Worm (Caenorhabditis elegans) whole organism, young adult: ENCODE data around the gene F58A6.5.
A peak's percentile ranks its signal among the peaks of the same experiment; 100 is the strongest.

Source experiments
- B0019.2 ChIP-seq: fragments of 200-800 bp; sonication (Bioruptor generic); conservative IDR thresholded peaks from 2 replicates; pipeline ENCODE4 v1.3.6; 2022; ENCODE audit warnings: missing genetic modification reagents, missing genetic modification characterization, missing compliant biosample characterization
- B0261.1 ChIP-seq: sonication (generic microtip); optimal IDR thresholded peaks from 2 replicates; lab custom pipeline; 2016; ENCODE audit warnings: mild to moderate bottlenecking, missing genetic modification characterization, moderate library complexity, missing compliant biosample characterization
- C06A6.2 ChIP-seq: fragments of 200-800 bp; sonication (Bioruptor generic); conservative IDR thresholded peaks from 2 replicates; pipeline ENCODE4 v1.3.6; 2022; ENCODE audit warnings: missing genetic modification characterization, missing compliant biosample characterization
- D2030.7 ChIP-seq: fragments of 200-800 bp; sonication (Bioruptor generic); IDR thresholded peaks from 2 replicates; pipeline ENCODE4 v1.3.6; 2022; ENCODE audit warnings: missing genetic modification reagents, missing genetic modification characterization, missing compliant biosample characterization
- F39B2.1 ChIP-seq: fragments of 200-800 bp; sonication (Bioruptor generic); IDR thresholded peaks from 2 replicates; pipeline ENCODE4 v1.3.6; 2022; ENCODE audit warnings: missing genetic modification reagents, missing genetic modification characterization, missing compliant biosample characterization
- F52B5.7 ChIP-seq: sonication (generic microtip); optimal IDR thresholded peaks from 2 replicates; lab custom pipeline; 2016; ENCODE audit warnings: mild to moderate bottlenecking, missing genetic modification characterization, missing compliant biosample characterization
- F55B11.4 ChIP-seq: sonication (generic microtip); optimal IDR thresholded peaks from 2 replicates; lab custom pipeline; 2016; ENCODE audit warnings: missing compliant biosample characterization, missing genetic modification characterization, borderline replicate concordance; ENCODE audit not compliant: insufficient read depth
- F57C9.4 ChIP-seq: sonication (generic microtip); optimal IDR thresholded peaks from 2 replicates; lab custom pipeline; 2017; ENCODE audit warnings: mild to moderate bottlenecking, missing genetic modification characterization, missing compliant biosample characterization
- K11D2.4 ChIP-seq: fragments of 200-800 bp; sonication (Bioruptor generic); IDR thresholded peaks from 2 replicates; pipeline ENCODE4 v1.3.6; 2022; ENCODE audit warnings: missing genetic modification reagents, missing genetic modification characterization, missing compliant biosample characterization
- T26A5.8 ChIP-seq: sonication (generic microtip); optimal IDR thresholded peaks from 2 replicates; lab custom pipeline; 2016; ENCODE audit warnings: missing genetic modification characterization, missing compliant biosample characterization
- Y53F4B.3 ChIP-seq: fragments of 200-800 bp; sonication (Bioruptor generic); IDR thresholded peaks from 2 replicates; pipeline ENCODE4 v1.3.6; 2022; ENCODE audit warnings: missing genetic modification reagents, missing genetic modification characterization, missing compliant biosample characterization
- Y79H2A.3 ChIP-seq: fragments of 200-800 bp; sonication (Bioruptor generic); conservative IDR thresholded peaks from 2 replicates; pipeline ENCODE4 v1.3.6; 2022; ENCODE audit warnings: missing genetic modification reagents, missing genetic modification characterization, missing compliant biosample characterization
- akir-1 ChIP-seq: fragments of 200-800 bp; sonication (Bioruptor generic); optimal IDR thresholded peaks from 2 replicates; lab custom pipeline; 2018; ENCODE audit warnings: mild to moderate bottlenecking, missing genetic modification characterization, moderate library complexity, missing compliant biosample characterization
- aptf-3 ChIP-seq: fragments of 200-800 bp; sonication (Bioruptor generic); IDR thresholded peaks from 2 replicates; pipeline ENCODE4 v1.3.6; 2022; ENCODE audit warnings: missing genetic modification characterization, missing compliant biosample characterization
- attf-6 ChIP-seq: fragments of 200-800 bp; sonication (Bioruptor generic); IDR thresholded peaks from 2 replicates; pipeline ENCODE4 v1.3.6; 2022; ENCODE audit warnings: missing genetic modification reagents, missing genetic modification characterization, missing compliant biosample characterization
- cebp-1 ChIP-seq, 2 experiments: fragments of 200-800 bp in 1 of 2; sonication (Bioruptor generic) in 1 of 2; sonication (generic microtip) in 1 of 2; IDR thresholded peaks in 1 of 2; optimal IDR thresholded peaks in 1 of 2; 2 replicates each; pipeline versions ENCODE4 v1.3.6 to Lab custom; 2017 to 2022; ENCODE audit warnings: missing compliant biosample characterization in 2 of 2, missing genetic modification characterization in 2 of 2, mild to moderate bottlenecking in 1 of 2, missing genetic modification reagents in 1 of 2, moderate library complexity in 1 of 2
- cebp-2 ChIP-seq: fragments of 200-800 bp; sonication (Bioruptor generic); IDR thresholded peaks from 2 replicates; pipeline ENCODE4 v1.3.6; 2022; ENCODE audit warnings: missing genetic modification characterization, missing compliant biosample characterization
- ceh-40 ChIP-seq: fragments of 200-800 bp; sonication (Bioruptor generic); IDR thresholded peaks from 2 replicates; pipeline ENCODE4 v1.3.6; 2022; ENCODE audit warnings: missing genetic modification characterization, missing compliant biosample characterization
- ceh-58 ChIP-seq: fragments of 200-800 bp; sonication (Bioruptor generic); IDR thresholded peaks from 2 replicates; pipeline ENCODE4 v1.3.6; 2022; ENCODE audit warnings: missing genetic modification characterization, missing compliant biosample characterization
- ceh-91 ChIP-seq: fragments of 200-800 bp; sonication (Bioruptor generic); IDR thresholded peaks from 2 replicates; pipeline ENCODE4 v1.3.6; 2022; ENCODE audit warnings: missing genetic modification reagents, missing genetic modification characterization, missing compliant biosample characterization
- chd-7 ChIP-seq: sonication (generic microtip); optimal IDR thresholded peaks from 2 replicates; lab custom pipeline; 2016; ENCODE audit warnings: mild to moderate bottlenecking, missing genetic modification characterization, moderate library complexity, missing compliant biosample characterization
- dpl-1 ChIP-seq: fragments of 150-350 bp; optimal IDR thresholded peaks from 2 replicates; lab custom pipeline; 2014; ENCODE audit warnings: missing biosample characterization, missing genetic modification reagents, missing genetic modification characterization
- egl-18 ChIP-seq: fragments of 200-800 bp; sonication (Bioruptor generic); IDR thresholded peaks from 2 replicates; pipeline ENCODE4 v1.3.6; 2022; ENCODE audit warnings: missing genetic modification reagents, missing genetic modification characterization, missing compliant biosample characterization
- egl-44 ChIP-seq: fragments of 200-800 bp; sonication (Bioruptor generic); IDR thresholded peaks from 2 replicates; pipeline ENCODE4 v1.3.6; 2022; ENCODE audit warnings: missing genetic modification reagents, missing genetic modification characterization, missing compliant biosample characterization
- ekl-4 ChIP-seq: fragments of 200-800 bp; sonication (Bioruptor generic); IDR thresholded peaks from 2 replicates; pipeline ENCODE4 v1.3.6; 2022; ENCODE audit warnings: missing genetic modification reagents, missing genetic modification characterization, missing compliant biosample characterization
- ets-4 ChIP-seq: fragments of 200-800 bp; sonication (Bioruptor generic); optimal IDR thresholded peaks from 2 replicates; lab custom pipeline; 2018; ENCODE audit warnings: mild to moderate bottlenecking, missing genetic modification characterization, missing compliant biosample characterization
- gei-17 ChIP-seq: fragments of 200-800 bp; sonication (Bioruptor generic); optimal IDR thresholded peaks from 2 replicates; lab custom pipeline; 2018; ENCODE audit warnings: mild to moderate bottlenecking, missing genetic modification characterization, missing compliant biosample characterization
- lag-1 ChIP-seq: fragments of 200-800 bp; sonication (Bioruptor generic); IDR thresholded peaks from 2 replicates; pipeline ENCODE4 v1.3.6; 2022; ENCODE audit warnings: missing genetic modification reagents, missing genetic modification characterization, missing compliant biosample characterization
- let-607 ChIP-seq, 2 experiments: fragments of 200-800 bp in 1 of 2; sonication (Bioruptor generic) in 1 of 2; sonication (generic microtip) in 1 of 2; optimal IDR thresholded peaks; 2 replicates each; lab custom pipeline; 2016 to 2018; ENCODE audit warnings: mild to moderate bottlenecking in 2 of 2, missing compliant biosample characterization in 2 of 2, missing genetic modification characterization in 2 of 2, moderate library complexity in 2 of 2, missing genotype in 1 of 2
- lin-26 ChIP-seq: fragments of 200-800 bp; sonication (Bioruptor generic); IDR thresholded peaks from 2 replicates; pipeline ENCODE4 v1.3.6; 2022; ENCODE audit warnings: missing genetic modification reagents, missing genetic modification characterization, missing compliant biosample characterization
- lir-1 ChIP-seq: fragments of 200-800 bp; sonication (Bioruptor generic); conservative IDR thresholded peaks from 2 replicates; pipeline ENCODE4 v1.3.6; 2022; ENCODE audit warnings: missing genetic modification reagents, missing genetic modification characterization, missing compliant biosample characterization
- lsl-1 ChIP-seq: fragments of 200-800 bp; sonication (Bioruptor generic); optimal IDR thresholded peaks from 2 replicates; lab custom pipeline; 2018; ENCODE audit warnings: mild to moderate bottlenecking, missing genetic modification characterization, moderate library complexity, missing compliant biosample characterization
- lsy-27 ChIP-seq: sonication (generic microtip); optimal IDR thresholded peaks from 2 replicates; lab custom pipeline; 2017; ENCODE audit warnings: missing genetic modification characterization, mild to moderate bottlenecking, missing compliant biosample characterization, antibody characterized with exemption, missing genotype, borderline replicate concordance; ENCODE audit not compliant: insufficient read depth
- madf-6 ChIP-seq: fragments of 200-800 bp; sonication (Bioruptor generic); IDR thresholded peaks from 2 replicates; pipeline ENCODE4 v1.3.6; 2022; ENCODE audit warnings: missing genetic modification reagents, missing genetic modification characterization, missing compliant biosample characterization
- mcd-1 ChIP-seq: fragments of 200-800 bp; sonication (Bioruptor generic); IDR thresholded peaks from 2 replicates; pipeline ENCODE4 v1.3.6; 2022; ENCODE audit warnings: missing genetic modification reagents, missing genetic modification characterization, missing compliant biosample characterization
- nfya-1 ChIP-seq: sonication (generic microtip); optimal IDR thresholded peaks from 2 replicates; lab custom pipeline; 2017; ENCODE audit warnings: antibody characterized with exemption, missing compliant biosample characterization, missing genetic modification characterization, borderline replicate concordance; ENCODE audit not compliant: insufficient read depth
- nfyb-1 ChIP-seq: fragments of 200-800 bp; sonication (Bioruptor generic); IDR thresholded peaks from 2 replicates; pipeline ENCODE4 v1.3.6; 2022; ENCODE audit warnings: missing genetic modification reagents, missing genetic modification characterization, missing compliant biosample characterization
- pbrm-1 ChIP-seq: fragments of 200-800 bp; sonication (Bioruptor generic); IDR thresholded peaks from 2 replicates; pipeline ENCODE4 v1.3.6; 2022; ENCODE audit warnings: missing genetic modification reagents, missing genetic modification characterization, missing compliant biosample characterization
- pha-4 ChIP-seq: fragments of 150-350 bp; sonication (generic microtip); optimal IDR thresholded peaks from 2 replicates; lab custom pipeline; 2014; ENCODE audit warnings: missing biosample characterization, missing genetic modification reagents, missing genetic modification characterization
- repo-1 ChIP-seq: sonication (generic microtip); optimal IDR thresholded peaks from 2 replicates; lab custom pipeline; 2017; ENCODE audit warnings: mild to moderate bottlenecking, missing genetic modification characterization, missing compliant biosample characterization
- snpc-3.4 ChIP-seq: sonication (generic microtip); optimal IDR thresholded peaks from 2 replicates; lab custom pipeline; 2017; ENCODE audit warnings: missing genetic modification characterization, mild to moderate bottlenecking, missing compliant biosample characterization, antibody characterized with exemption, moderate library complexity, missing genotype, missing genetic modification reagents
- snpc-4 ChIP-seq, 5 experiments: fragments of 150-350 bp in 1 of 5; sonication (generic microtip) in 4 of 5; optimal IDR thresholded peaks; 2 replicates each; lab custom pipeline; 2014 to 2018; ENCODE audit warnings: missing genetic modification characterization in 5 of 5, missing biosample characterization in 3 of 5, antibody characterized with exemption in 2 of 5, mild to moderate bottlenecking in 2 of 5, missing compliant biosample characterization in 2 of 5, missing genotype in 2 of 5, moderate library complexity in 2 of 5, missing genetic modification reagents in 1 of 5
- somi-1 ChIP-seq: fragments of 200-800 bp; sonication (Bioruptor generic); optimal IDR thresholded peaks from 2 replicates; lab custom pipeline; 2018; ENCODE audit warnings: mild to moderate bottlenecking, missing genetic modification characterization, missing compliant biosample characterization
- sptf-2 ChIP-seq: fragments of 200-800 bp; sonication (Bioruptor generic); optimal IDR thresholded peaks from 2 replicates; lab custom pipeline; 2018; ENCODE audit warnings: mild to moderate bottlenecking, missing genetic modification characterization, missing compliant biosample characterization
- tbp1 ChIP-seq: fragments of 200-800 bp; sonication (Bioruptor generic); optimal IDR thresholded peaks from 2 replicates; lab custom pipeline; 2018; ENCODE audit warnings: mild to moderate bottlenecking, missing genetic modification characterization, missing compliant biosample characterization
- tbx-9 ChIP-seq: sonication (generic microtip); optimal IDR thresholded peaks from 2 replicates; lab custom pipeline; 2016; ENCODE audit warnings: borderline replicate concordance, missing genetic modification characterization, inconsistent platforms, missing compliant biosample characterization
- zfh-2 ChIP-seq: fragments of 200-800 bp; sonication (Bioruptor generic); conservative IDR thresholded peaks from 2 replicates; pipeline ENCODE4 v1.3.6; 2022; ENCODE audit warnings: missing genetic modification reagents, missing genetic modification characterization, missing compliant biosample characterization

The F58A6.5 gene

ce11 chrII:5182451-5182850 is 34.2 kb upstream of the F58A6.5 start (continued):
- TF ChIP-seq aptf-3 (GFP tag; lab: Robert Waterston, UW) (no peak), Y53F4B.3 (GFP tag; lab: Robert Waterston, UW) (no peak), D2030.7 (GFP tag; lab: Robert Waterston, UW) (no peak), lag-1 (GFP tag; lab: Robert Waterston, UW) (no peak), B0019.2 (GFP tag; lab: Robert Waterston, UW) (no peak), nfya-1 (tag; lab: Kevin White, UChicago) (no peak), lsl-1 (GFP tag; lab: Kevin White, UChicago) (no peak), lsy-27 (tag; lab: Kevin White, UChicago) (no peak), F39B2.1 (GFP tag; lab: Robert Waterston, UW) (no peak), snpc-4 (GFP tag; optimal IDR thresholded peaks at IDR 0.05; lab: Kevin White, UChicago) (no peak), snpc-4 (tag; optimal IDR thresholded peaks at IDR 0.05; lab: Kevin White, UChicago) (peak in 3 of 4 experiments; percentile 19 to 56 (median 29)), F57C9.4 (tag; lab: Kevin White, UChicago) (no peak), ets-4 (GFP tag; lab: Kevin White, UChicago) (no peak), ekl-4 (GFP tag; lab: Robert Waterston, UW) (no peak), ceh-58 (GFP tag; lab: Robert Waterston, UW) (no peak), ceh-91 (GFP tag; lab: Robert Waterston, UW) (no peak), C06A6.2 (GFP tag; lab: Robert Waterston, UW) (peak; percentile 59; the same call in 1 of the 2 replicates), repo-1 (tag; lab: Kevin White, UChicago) (peak; percentile 61), egl-44 (GFP tag; lab: Robert Waterston, UW) (peak; percentile 81; the same call in 1 of the 2 replicates), T26A5.8 (tag; lab: Kevin White, UChicago) (no peak), lir-1 (GFP tag; lab: Robert Waterston, UW) (no peak), B0261.1 (no peak), madf-6 (GFP tag; lab: Robert Waterston, UW) (peak; percentile 20; the same call in 1 of the 2 replicates), tbx-9 (tag; lab: Kevin White, UChicago) (no peak), snpc-3.4 (tag; lab: Kevin White, UChicago) (no peak), cebp-2 (GFP tag; lab: Robert Waterston, UW) (no peak), chd-7 (tag; lab: Kevin White, UChicago) (peak; percentile 64), lin-26 (GFP tag; lab: Robert Waterston, UW) (0 out of 2 replicates have a peak, but pooled peaks have one; percentile 24), let-607 (tag; optimal IDR thresholded peaks at IDR 0.05; lab: Kevin White, UChicago) (peak; percentile 93 to 94), tbp1 (GFP tag; lab: Kevin White, UChicago) (peak; percentile 46), K11D2.4 (GFP tag; lab: Robert Waterston, UW) (0 out of 2 replicates have a peak, but pooled peaks have one; percentile 50), cebp-1 (GFP tag; IDR thresholded peaks at IDR 0.05; lab: Robert Waterston, UW) (no peak), cebp-1 (tag; optimal IDR thresholded peaks at IDR 0.05; lab: Kevin White, UChicago) (peak; percentile 81), ceh-40 (GFP tag; lab: Robert Waterston, UW) (no peak), somi-1 (GFP tag; lab: Kevin White, UChicago) (peak; percentile 55), gei-17 (no peak), dpl-1 (GFP tag; lab: Kevin White, UChicago) (no peak), mcd-1 (GFP tag; lab: Robert Waterston, UW) (peak; percentile 50), zfh-2 (GFP tag; lab: Robert Waterston, UW) (peak; percentile 70), egl-18 (no peak), pha-4 (tag; lab: Kevin White, UChicago) (no peak), F52B5.7 (no peak), pbrm-1 (GFP tag; lab: Robert Waterston, UW) (peak; percentile 43; the same call in 1 of the 2 replicates), nfyb-1 (GFP tag; lab: Robert Waterston, UW) (no peak; the same call in none of the 2 replicates), attf-6 (GFP tag; lab: Robert Waterston, UW) (no peak), sptf-2 (no peak), akir-1 (no peak), F55B11.4 (tag; lab: Kevin White, UChicago) (no peak), Y79H2A.3 (GFP tag; lab: Robert Waterston, UW) (no peak)
